ENCODE assay signal across 1 fruit fly cellular context in the genomic region with DNA sequence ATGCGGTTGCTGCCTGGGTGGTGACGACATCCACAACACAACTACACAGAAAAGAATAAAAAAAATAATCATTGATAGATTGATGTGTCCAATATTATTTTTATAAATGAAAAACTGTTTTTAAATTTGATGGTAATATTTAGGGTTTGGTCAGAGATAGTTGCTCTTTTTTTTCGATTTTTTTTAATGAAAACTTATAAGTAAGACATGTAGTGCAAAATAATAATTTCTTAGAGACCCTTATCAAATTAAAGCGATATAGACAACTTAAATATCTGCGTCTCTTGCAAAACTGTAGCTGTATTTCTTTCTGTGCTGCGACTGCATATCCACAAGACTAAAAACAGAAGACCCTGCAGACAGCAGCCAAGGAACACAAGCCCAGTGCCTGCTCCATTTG.
TF ChIP-seq lines count a peak whose summit lies in the region.

No protein-coding gene starts in this region.

TF ChIP-seq in whole organism, prepupa, 60 proteins besides CTCF, POLR2A, EP300 and RAD21 (continued from another document):
- TF ChIP-seq dac (GFP tag; optimal IDR thresholded peaks at IDR 0.05; lab: Kevin White, UChicago) (no peak), CG32006 (GFP tag; optimal IDR thresholded peaks at IDR 0.05; lab: Kevin White, UChicago) (no peak), spab (GFP tag; optimal IDR thresholded peaks at IDR 0.05; lab: Kevin White, UChicago) (peak; percentile 43), Eip78C (GFP tag; lab: Kevin White, UChicago) (peak; percentile 87), fkh (GFP tag; optimal IDR thresholded peaks at IDR 0.05; lab: Kevin White, UChicago) (no peak), Met (GFP tag; optimal IDR thresholded peaks at IDR 0.05; lab: Kevin White, UChicago) (peak; percentile 27), vri (GFP tag; optimal IDR thresholded peaks at IDR 0.05; lab: Kevin White, UChicago) (no peak), CG3919 (GFP tag; optimal IDR thresholded peaks at IDR 0.05; lab: Kevin White, UChicago) (peak; percentile 36), CG6276 (GFP tag; optimal IDR thresholded peaks at IDR 0.05; lab: Kevin White, UChicago) (no peak), CG6792 (GFP tag; optimal IDR thresholded peaks at IDR 0.05; lab: Kevin White, UChicago) (peak; percentile 29), Sox15 (GFP tag; optimal IDR thresholded peaks at IDR 0.05; lab: Kevin White, UChicago) (no peak), pdm3 (GFP tag; optimal IDR thresholded peaks at IDR 0.05; lab: Kevin White, UChicago) (peak; percentile 31), eg (GFP tag; IDR thresholded peaks at IDR 0.05; lab: Robert Waterston, UW) (no peak), fd59A (GFP tag; optimal IDR thresholded peaks at IDR 0.05; lab: Kevin White, UChicago) (peak; percentile 55), Lpt (GFP tag; optimal IDR thresholded peaks at IDR 0.05; lab: Kevin White, UChicago) (no peak), OdsH (GFP tag; optimal IDR thresholded peaks at IDR 0.05; lab: Kevin White, UChicago) (peak; percentile 2), Gug (GFP tag; IDR thresholded peaks at IDR 0.05; lab: Robert Waterston, UW) (no peak), topi (GFP tag; optimal IDR thresholded peaks at IDR 0.05; lab: Kevin White, UChicago) (peak; percentile 36), Sox102F (GFP tag; optimal IDR thresholded peaks at IDR 0.05; lab: Kevin White, UChicago) (no peak), CG7368 (GFP tag; optimal IDR thresholded peaks at IDR 0.05; lab: Kevin White, UChicago) (no peak), Hr38 (GFP tag; optimal IDR thresholded peaks at IDR 0.05; lab: Kevin White, UChicago) (no peak), CG11902 (GFP tag; optimal IDR thresholded peaks at IDR 0.05; lab: Kevin White, UChicago) (no peak), CG4318 (GFP tag; optimal IDR thresholded peaks at IDR 0.05; lab: Kevin White, UChicago) (no peak), Smox (GFP tag; optimal IDR thresholded peaks at IDR 0.05; lab: Kevin White, UChicago) (peak; percentile 22), CG6808 (GFP tag; optimal IDR thresholded peaks at IDR 0.05; lab: Kevin White, UChicago) (peak; percentile 56), Eip93F (GFP tag; optimal IDR thresholded peaks at IDR 0.05; lab: Kevin White, UChicago) (no peak), net (GFP tag; optimal IDR thresholded peaks at IDR 0.05; lab: Kevin White, UChicago) (no peak), CG3032 (tag; optimal IDR thresholded peaks at IDR 0.05; lab: Kevin White, UChicago) (peak; percentile 75), Ets96B (tag; optimal IDR thresholded peaks at IDR 0.05; lab: Kevin White, UChicago) (peak; percentile 69), achi (GFP tag; optimal IDR thresholded peaks at IDR 0.05; lab: Kevin White, UChicago) (peak; percentile 34)
